Worm (Caenorhabditis elegans): Measurements from ENCODE around the gene C07E3.4.

Gene C07E3.4

ce11 chrII:10360487-10360886 is at the start of gene C07E3.4:
Gene C07E3.4 (plus strand): TSS chrII:10360787.
- TF ChIP-seq nhr-23 (tag; optimal IDR thresholded peaks at IDR 0.05) = no peak
- TF ChIP-seq unc-39 (tag; optimal IDR thresholded peaks at IDR 0.05) = no peak
- no peak for TF ChIP-seq nhr-43 (tag; optimal IDR thresholded peaks at IDR 0.05; ENCODE audit: poor library complexity, severe bottlenecking)
- TF ChIP-seq ZK546.5 (tag; optimal IDR thresholded peaks at IDR 0.05) = no peak
- TF ChIP-seq R02D3.7 (tag; optimal IDR thresholded peaks at IDR 0.05) = no peak
- no peak for TF ChIP-seq mml-1 (tag; optimal IDR thresholded peaks at IDR 0.05)
- TF ChIP-seq nfya-1 (tag; optimal IDR thresholded peaks at IDR 0.05; ENCODE audit: insufficient read depth) = no peak
- TF ChIP-seq egl-5 (tag; optimal IDR thresholded peaks at IDR 0.05) = no peak
- TF ChIP-seq ama-1 (optimal IDR thresholded peaks at IDR 0.05) = no peak
- no peak for TF ChIP-seq ceh-9 (tag; optimal IDR thresholded peaks at IDR 0.05)
- TF ChIP-seq nhr-67 (tag; optimal IDR thresholded peaks at IDR 0.05) = no peak
- no peak for TF ChIP-seq ceh-16 (tag; optimal IDR thresholded peaks at IDR 0.05)

- no peak for TF ChIP-seq lsy-12 (tag; optimal IDR thresholded peaks at IDR 0.05)
- TF ChIP-seq nhr-237 (tag; optimal IDR thresholded peaks at IDR 0.05) = no peak
- peak; percentile 28 for TF ChIP-seq nhr-25 (tag; optimal IDR thresholded peaks at IDR 0.05)
- TF ChIP-seq nfya-1 (tag; optimal IDR thresholded peaks at IDR 0.05; ENCODE audit: insufficient read depth) = no peak
Measured at ce11 chrII:10311973-10312372, 48.6 kb upstream of the C07E3.4 start, which contains the start of gene srlf-34. Gene srlf-34 (plus strand): TSS chrII:10312293.

- TF ChIP-seq ceh-28 (tag; optimal IDR thresholded peaks at IDR 0.05) = no peak
- no peak for TF ChIP-seq R02D3.7 (tag; optimal IDR thresholded peaks at IDR 0.05)
- TF ChIP-seq nhr-43 (tag; optimal IDR thresholded peaks at IDR 0.05; ENCODE audit: poor library complexity, severe bottlenecking) = no peak
- TF ChIP-seq lin-39 (tag; optimal IDR thresholded peaks at IDR 0.05) = no peak
- TF ChIP-seq zag-1 (tag; optimal IDR thresholded peaks at IDR 0.05) = no peak
- TF ChIP-seq nhr-12 (tag; optimal IDR thresholded peaks at IDR 0.05) = no peak
Measured at ce11 chrII:10315252-10315651, 45.3 kb upstream of the C07E3.4 start, which contains the start of gene idpp-8. Gene idpp-8 (plus strand): TSS chrII:10315552.

ce11 chrII:10316119-10316518 is 44.5 kb upstream of the C07E3.4 start, which contains the start of gene gcy-5:
Gene gcy-5 (minus strand): TSS chrII:10316219.
- TF ChIP-seq nhr-77 (tag; optimal IDR thresholded peaks at IDR 0.05) = no peak
- no peak for TF ChIP-seq ztf-11 (tag; optimal IDR thresholded peaks at IDR 0.05)
- TF ChIP-seq ceh-82 (tag; optimal IDR thresholded peaks at IDR 0.05) = no peak
- TF ChIP-seq nhr-11 (tag; optimal IDR thresholded peaks at IDR 0.05) = no peak
- TF ChIP-seq zag-1 (tag; optimal IDR thresholded peaks at IDR 0.05) = no peak
- TF ChIP-seq aly-2 (tag; optimal IDR thresholded peaks at IDR 0.05) = no peak
- no peak for TF ChIP-seq mdl-1 (tag; optimal IDR thresholded peaks at IDR 0.05)
- TF ChIP-seq unc-62 (GFP tag; optimal IDR thresholded peaks at IDR 0.05) = no peak
- TF ChIP-seq sea-2 (GFP tag; optimal IDR thresholded peaks at IDR 0.05) = no peak
- no peak for TF ChIP-seq fos-1 (tag; optimal IDR thresholded peaks at IDR 0.05)
- TF ChIP-seq hmg-11 (tag; optimal IDR thresholded peaks at IDR 0.05) = no peak
- no peak for TF ChIP-seq snpc-4 (tag; optimal IDR thresholded peaks at IDR 0.05)
- TF ChIP-seq egl-27 (tag; optimal IDR thresholded peaks at IDR 0.05) = no peak

ce11 chrII:10317007-10317406 is 43.6 kb upstream of the C07E3.4 start, which contains the start of gene M02G9.4:
Gene M02G9.4 (plus strand): TSS chrII:10317307.
- TF ChIP-seq ceh-9 (tag; optimal IDR thresholded peaks at IDR 0.05) (no peak), jun-1 (tag; optimal IDR thresholded peaks at IDR 0.05) (no peak), nhr-76 (tag; optimal IDR thresholded peaks at IDR 0.05) (no peak), ama-1 (optimal IDR thresholded peaks at IDR 0.05) (no peak)

ce11 chrII:10321410-10321809 is 39.2 kb upstream of the C07E3.4 start, which contains the start of gene idpp-4:
Gene idpp-4 (plus strand): TSS chrII:10321460.
- TF ChIP-seq nhr-67 (tag; optimal IDR thresholded peaks at IDR 0.05) (no peak), lin-15B (tag; optimal IDR thresholded peaks at IDR 0.05) (no peak), jun-1 (tag; optimal IDR thresholded peaks at IDR 0.05) (no peak), R02D3.7 (tag; optimal IDR thresholded peaks at IDR 0.05) (no peak), pqm-1 (tag; optimal IDR thresholded peaks at IDR 0.05) (no peak), nhr-23 (tag; optimal IDR thresholded peaks at IDR 0.05) (no peak), nhr-77 (tag; optimal IDR thresholded peaks at IDR 0.05) (no peak), unc-62 (GFP tag; optimal IDR thresholded peaks at IDR 0.05) (no peak), nhr-12 (tag; optimal IDR thresholded peaks at IDR 0.05) (no peak), ama-1 (optimal IDR thresholded peaks at IDR 0.05) (no peak), ztf-11 (tag; optimal IDR thresholded peaks at IDR 0.05) (no peak), lsy-12 (tag; optimal IDR thresholded peaks at IDR 0.05) (no peak), tbx-2 (tag; optimal IDR thresholded peaks at IDR 0.05) (no peak), unc-39 (tag; optimal IDR thresholded peaks at IDR 0.05) (no peak), sea-2 (GFP tag; optimal IDR thresholded peaks at IDR 0.05) (no peak), mdl-1 (tag; optimal IDR thresholded peaks at IDR 0.05) (no peak), elt-3 (tag; optimal IDR thresholded peaks at IDR 0.05) (no peak), fkh-2 (tag; optimal IDR thresholded peaks at IDR 0.05) (no peak), eor-1 (tag; optimal IDR thresholded peaks at IDR 0.05) (no peak)
